Worm (Caenorhabditis elegans) whole organism, L4 larva: ENCODE measurements around the gene F36D4.4.

ENCODE experiments used
- F49E8.2 ChIP-seq: sonication (generic microtip); optimal IDR thresholded peaks from 2 replicates; lab custom pipeline; 2016; ENCODE audit warnings: missing compliant biosample characterization, mild to moderate bottlenecking, missing genetic modification characterization, borderline replicate concordance
- R02D3.7 ChIP-seq: fragments of 150-350 bp; sonication (generic microtip); optimal IDR thresholded peaks from 3 replicates; lab custom pipeline; 2014; ENCODE audit warnings: missing biosample characterization, missing genetic modification characterization
- dmd-9 ChIP-seq: fragments of 200-800 bp; sonication (Bioruptor generic); IDR thresholded peaks from 2 replicates; pipeline ENCODE4 v1.3.6; 2022; ENCODE audit warnings: missing genetic modification reagents, missing genetic modification characterization, missing compliant biosample characterization
- hlh-11 ChIP-seq: fragments of 200-800 bp; sonication (Bioruptor generic); optimal IDR thresholded peaks from 2 replicates; lab custom pipeline; 2018; ENCODE audit warnings: mild to moderate bottlenecking, missing genetic modification characterization, missing compliant biosample characterization
- lin-39 ChIP-seq: fragments of 150-350 bp; optimal IDR thresholded peaks from 2 replicates; lab custom pipeline; 2014; ENCODE audit warnings: missing biosample characterization, missing genetic modification reagents, missing genetic modification characterization
- mxl-3 ChIP-seq: fragments of 200-800 bp; sonication (Bioruptor generic); optimal IDR thresholded peaks from 2 replicates; lab custom pipeline; 2018; ENCODE audit warnings: mild to moderate bottlenecking, missing genetic modification characterization, missing compliant biosample characterization
- nhr-48 ChIP-seq: sonication (generic microtip); optimal IDR thresholded peaks from 2 replicates; lab custom pipeline; 2016; ENCODE audit warnings: mild to moderate bottlenecking, missing genetic modification characterization, missing compliant biosample characterization
- set-16 ChIP-seq: fragments of 200-800 bp; sonication (Bioruptor generic); IDR thresholded peaks from 2 replicates; pipeline ENCODE4 v1.3.6; 2022; ENCODE audit warnings: missing genetic modification reagents, missing genetic modification characterization, missing compliant biosample characterization
- snpc-4 ChIP-seq: fragments of 150-350 bp; optimal IDR thresholded peaks from 2 replicates; lab custom pipeline; 2014; ENCODE audit warnings: missing biosample characterization, missing genetic modification characterization
- spr-1 ChIP-seq: sonication (generic microtip); optimal IDR thresholded peaks from 2 replicates; lab custom pipeline; 2016; ENCODE audit warnings: mild to moderate bottlenecking, missing genetic modification characterization, missing compliant biosample characterization
- ztf-11 ChIP-seq: fragments of 150-350 bp; optimal IDR thresholded peaks from 2 replicates; lab custom pipeline; 2014; ENCODE audit warnings: missing biosample characterization, missing genetic modification characterization

DNA sequence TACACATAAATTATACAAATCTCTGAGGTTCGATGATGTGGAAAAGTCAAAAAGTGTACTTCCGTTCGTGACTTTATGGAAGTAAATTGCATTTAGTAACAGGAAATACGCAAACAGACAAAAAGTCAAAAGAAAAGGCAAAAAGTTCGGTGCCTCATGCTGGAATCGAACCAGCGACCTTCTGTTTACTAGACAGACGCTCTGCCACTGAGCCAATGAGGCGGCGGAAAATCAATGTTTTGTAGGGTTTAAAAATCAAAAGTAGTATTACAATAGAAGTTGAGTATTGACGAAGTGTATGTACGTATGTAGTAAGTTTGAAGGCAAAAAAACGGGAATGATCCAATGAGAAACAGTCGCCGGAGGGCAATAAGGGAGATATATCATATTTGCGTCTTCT, 7.5 kb downstream of the F36D4.4 start:
- TF ChIP-seq nhr-48 (tag; lab: Kevin White, UChicago): no peak
- no peak for TF ChIP-seq F49E8.2 (tag; lab: Kevin White, UChicago)
- TF ChIP-seq snpc-4 (tag; lab: Kevin White, UChicago): no peak
- no peak for TF ChIP-seq R02D3.7 (tag; lab: Kevin White, UChicago)
- TF ChIP-seq hlh-11: no peak
- TF ChIP-seq set-16 (GFP tag; lab: Robert Waterston, UW): no peak
- no peak for TF ChIP-seq ztf-11
- TF ChIP-seq dmd-9 (GFP tag; lab: Robert Waterston, UW): no peak
- no peak for TF ChIP-seq spr-1
- no peak for TF ChIP-seq lin-39 (tag; lab: Kevin White, UChicago)
- no peak for TF ChIP-seq mxl-3 (GFP tag; lab: Kevin White, UChicago)
